Worm (Caenorhabditis elegans) whole organism, L4 larva: ENCODE results near the gene R04F11.3.

Experiments
- aly-2 ChIP-seq: sonication (generic microtip); optimal IDR thresholded peaks from 2 replicates; lab custom pipeline; 2018; ENCODE audit warnings: missing biosample characterization, missing genetic modification characterization
- lin-39 ChIP-seq: fragments of 150-350 bp; optimal IDR thresholded peaks from 2 replicates; lab custom pipeline; 2014; ENCODE audit warnings: missing biosample characterization, missing genetic modification reagents, missing genetic modification characterization

DNA sequence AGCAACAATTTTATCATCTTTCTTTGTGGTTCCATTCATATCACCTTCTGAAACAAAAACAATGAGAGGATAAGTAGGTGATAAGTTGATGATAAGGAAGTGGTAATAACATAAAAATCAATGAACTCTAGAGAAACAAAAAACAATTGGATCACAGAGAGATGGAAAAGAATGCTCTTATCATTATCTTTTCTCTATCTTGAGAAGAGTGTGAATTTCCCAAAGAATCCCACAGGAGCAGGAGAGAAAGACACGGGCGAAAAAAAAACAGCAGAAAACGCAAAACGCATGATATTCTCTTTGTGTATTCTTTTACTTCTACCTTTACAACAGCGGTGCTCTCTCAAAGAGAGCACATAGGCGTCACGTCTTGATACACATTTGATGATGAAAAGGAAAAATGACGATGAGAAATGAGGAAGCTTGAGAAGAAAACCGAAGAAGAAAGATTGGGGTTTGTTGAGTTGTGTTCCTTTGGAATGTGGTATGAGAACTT lies 47.7 kb downstream of the R04F11.3 start, which contains the start of gene twk-24:
- TF ChIP-seq aly-2 (tag; lab: Kevin White, UChicago) = no peak
- no peak for TF ChIP-seq lin-39 (tag; lab: Kevin White, UChicago)
